Worm (Caenorhabditis elegans): ENCODE results near the gene vps-45.

ce11 chrX:926125-926524 is 48.5 kb downstream of the vps-45 start:
- TF ChIP-seq tra-4 (tag; optimal IDR thresholded peaks at IDR 0.05) (no peak), ceh-13 (GFP tag; optimal IDR thresholded peaks at IDR 0.05) (no peak), ama-1 (optimal IDR thresholded peaks at IDR 0.05) (no peak), flt-1 (GFP tag; IDR thresholded peaks at IDR 0.05) (no peak), tbx-37 (GFP tag; conservative IDR thresholded peaks at IDR 0.05) (no peak)

All from whole organism, early embryonic.